Worm (Caenorhabditis elegans) whole organism, L4 larva: ENCODE data around the gene ZK470.14.

Experiments used
- R02D3.7 ChIP-seq: fragments of 150-350 bp; sonication (generic microtip); optimal IDR thresholded peaks from 3 replicates; lab custom pipeline; 2014; ENCODE audit warnings: missing biosample characterization, missing genetic modification characterization
- Y5F2A.4 ChIP-seq: fragments of 200-800 bp; sonication (Bioruptor generic); optimal IDR thresholded peaks from 2 replicates; lab custom pipeline; 2018; ENCODE audit warnings: mild to moderate bottlenecking, missing genetic modification characterization, missing compliant biosample characterization
- ZK337.2 ChIP-seq: fragments of 200-800 bp; sonication (Bioruptor generic); IDR thresholded peaks from 2 replicates; pipeline ENCODE4 v1.3.6; 2022; ENCODE audit warnings: missing genetic modification reagents, missing genetic modification characterization, missing compliant biosample characterization
- aha-1 ChIP-seq: fragments of 150-350 bp; peaks from one replicate; lab custom pipeline; 2014; ENCODE audit warnings: missing biosample characterization, missing genetic modification characterization
- aly-2 ChIP-seq: sonication (generic microtip); optimal IDR thresholded peaks from 2 replicates; lab custom pipeline; 2018; ENCODE audit warnings: missing biosample characterization, missing genetic modification characterization
- ama-1 ChIP-seq: fragments of 150-350 bp; optimal IDR thresholded peaks from 2 replicates; lab custom pipeline; 2014; ENCODE audit warnings: inconsistent platforms, mixed read lengths
- arid-1 ChIP-seq: fragments of 200-800 bp; sonication (Bioruptor generic); conservative IDR thresholded peaks from 2 replicates; pipeline ENCODE4 v1.3.6; 2022; ENCODE audit warnings: missing genetic modification reagents, missing genetic modification characterization, missing compliant biosample characterization
- attf-4 ChIP-seq: sonication (generic microtip); optimal IDR thresholded peaks from 3 replicates; lab custom pipeline; 2017; ENCODE audit warnings: missing biosample characterization, missing genetic modification characterization
- ceh-20 ChIP-seq: fragments of 200-800 bp; sonication (Bioruptor generic); IDR thresholded peaks from 2 replicates; pipeline ENCODE4 v1.3.6; 2022; ENCODE audit warnings: missing genetic modification reagents, missing genetic modification characterization, missing compliant biosample characterization
- ctbp-1 ChIP-seq: fragments of 200-800 bp; sonication (Bioruptor generic); IDR thresholded peaks from 2 replicates; pipeline ENCODE4 v1.3.6; 2022; ENCODE audit warnings: missing genetic modification reagents, missing genetic modification characterization, missing compliant biosample characterization
- daf-16 ChIP-seq, 3 experiments: sonication (generic microtip); optimal IDR thresholded peaks; 2 replicates each; lab custom pipeline; 2016 to 2017; ENCODE audit warnings: missing genetic modification characterization in 3 of 3, missing genetic modification reagents in 3 of 3, mild to moderate bottlenecking in 2 of 3, missing compliant biosample characterization in 2 of 3, missing biosample characterization in 1 of 3, moderate library complexity in 1 of 3
- daf-8 ChIP-seq: fragments of 200-800 bp; sonication (Bioruptor generic); IDR thresholded peaks from 2 replicates; pipeline ENCODE4 v1.3.6; 2022; ENCODE audit warnings: missing genetic modification characterization, missing compliant biosample characterization
- dmd-6 ChIP-seq: fragments of 200-800 bp; sonication (Bioruptor generic); IDR thresholded peaks from 2 replicates; pipeline ENCODE4 v1.3.6; 2022; ENCODE audit warnings: missing genetic modification reagents, missing genetic modification characterization, missing compliant biosample characterization
- dmd-8 ChIP-seq: fragments of 200-800 bp; sonication (Bioruptor generic); IDR thresholded peaks from 2 replicates; pipeline ENCODE4 v1.3.6; 2022; ENCODE audit warnings: missing genetic modification characterization, missing compliant biosample characterization
- dve-1 ChIP-seq: sonication (generic microtip); optimal IDR thresholded peaks from 2 replicates; lab custom pipeline; 2017; ENCODE audit warnings: antibody characterized with exemption, mild to moderate bottlenecking, missing genetic modification characterization, missing compliant biosample characterization; ENCODE audit not compliant: insufficient read depth
- egl-27 ChIP-seq: sonication (generic microtip); optimal IDR thresholded peaks from 3 replicates; lab custom pipeline; 2017; ENCODE audit warnings: missing biosample characterization, missing genetic modification reagents, missing genetic modification characterization
- fos-1 ChIP-seq: fragments of 150-350 bp; optimal IDR thresholded peaks from 2 replicates; lab custom pipeline; 2014; ENCODE audit warnings: missing biosample characterization, missing genetic modification characterization
- gei-8 ChIP-seq: fragments of 200-800 bp; sonication (Bioruptor generic); optimal IDR thresholded peaks from 2 replicates; lab custom pipeline; 2018; ENCODE audit warnings: mild to moderate bottlenecking, missing genetic modification characterization, missing compliant biosample characterization
- hlh-30 ChIP-seq: sonication (generic microtip); optimal IDR thresholded peaks from 2 replicates; lab custom pipeline; 2017; ENCODE audit warnings: antibody characterized with exemption, mild to moderate bottlenecking, missing genetic modification characterization, missing compliant biosample characterization; ENCODE audit not compliant: insufficient read depth
- hmg-1.1 ChIP-seq: fragments of 200-800 bp; sonication (Bioruptor generic); IDR thresholded peaks from 2 replicates; pipeline ENCODE4 v1.3.6; 2022; ENCODE audit warnings: missing genetic modification reagents, missing genetic modification characterization, missing compliant biosample characterization
- jun-1 ChIP-seq: fragments of 150-350 bp; optimal IDR thresholded peaks from 2 replicates; lab custom pipeline; 2014; ENCODE audit warnings: missing biosample characterization, missing genetic modification reagents, missing genetic modification characterization
- lin-1 ChIP-seq: fragments of 200-800 bp; sonication (Bioruptor generic); IDR thresholded peaks from 2 replicates; pipeline ENCODE4 v1.3.6; 2022; ENCODE audit warnings: missing genetic modification reagents, missing genetic modification characterization, missing compliant biosample characterization
- lin-15B ChIP-seq: fragments of 150-350 bp; sonication (generic microtip); optimal IDR thresholded peaks from 3 replicates; lab custom pipeline; 2014; ENCODE audit warnings: missing biosample characterization, missing genetic modification characterization
- lin-38 ChIP-seq: fragments of 200-800 bp; sonication (Bioruptor generic); IDR thresholded peaks from 2 replicates; pipeline ENCODE4 v1.3.6; 2022; ENCODE audit warnings: missing genetic modification reagents, missing genetic modification characterization, missing compliant biosample characterization
- lin-39 ChIP-seq: fragments of 150-350 bp; optimal IDR thresholded peaks from 2 replicates; lab custom pipeline; 2014; ENCODE audit warnings: missing biosample characterization, missing genetic modification reagents, missing genetic modification characterization
- lsy-2 ChIP-seq, 2 experiments: fragments of 150-350 bp in 1 of 2; sonication (generic microtip) in 1 of 2; optimal IDR thresholded peaks; 2 replicates each; lab custom pipeline; 2014 to 2017; ENCODE audit warnings: missing biosample characterization in 2 of 2, missing genetic modification characterization in 2 of 2
- madf-9 ChIP-seq: fragments of 200-800 bp; sonication (Bioruptor generic); conservative IDR thresholded peaks from 2 replicates; pipeline ENCODE4 v1.3.6; 2022; ENCODE audit warnings: missing genetic modification reagents, missing genetic modification characterization, missing compliant biosample characterization
- mdl-1 ChIP-seq, 2 experiments: fragments of 150-350 bp in 1 of 2; sonication (generic microtip) in 1 of 2; optimal IDR thresholded peaks; 2 replicates each; lab custom pipeline; 2014 to 2017; ENCODE audit warnings: missing biosample characterization in 2 of 2, missing genetic modification characterization in 2 of 2
- mep-1 ChIP-seq: fragments of 150-350 bp; sonication (generic microtip); optimal IDR thresholded peaks from 3 replicates; lab custom pipeline; 2014; ENCODE audit warnings: missing biosample characterization, missing genetic modification characterization
- mxl-3 ChIP-seq: fragments of 200-800 bp; sonication (Bioruptor generic); optimal IDR thresholded peaks from 2 replicates; lab custom pipeline; 2018; ENCODE audit warnings: mild to moderate bottlenecking, missing genetic modification characterization, missing compliant biosample characterization
- nhr-10 ChIP-seq: fragments of 150-350 bp; optimal IDR thresholded peaks from 2 replicates; lab custom pipeline; 2014; ENCODE audit warnings: missing biosample characterization, missing genetic modification characterization
- nhr-102 ChIP-seq: sonication (generic microtip); optimal IDR thresholded peaks from 2 replicates; lab custom pipeline; 2016; ENCODE audit warnings: mild to moderate bottlenecking, missing genetic modification characterization, moderate library complexity, missing compliant biosample characterization
- nhr-111 ChIP-seq: fragments of 200-800 bp; sonication (Bioruptor generic); optimal IDR thresholded peaks from 2 replicates; lab custom pipeline; 2018; ENCODE audit warnings: mild to moderate bottlenecking, missing genetic modification characterization, missing compliant biosample characterization
- nhr-237 ChIP-seq: sonication (generic microtip); optimal IDR thresholded peaks from 2 replicates; lab custom pipeline; 2017; ENCODE audit warnings: missing biosample characterization, missing genetic modification characterization
- nhr-28 ChIP-seq: fragments of 150-350 bp; optimal IDR thresholded peaks from 2 replicates; lab custom pipeline; 2014; ENCODE audit warnings: missing biosample characterization, missing genetic modification characterization
- nhr-41 ChIP-seq: fragments of 200-800 bp; sonication (Bioruptor generic); IDR thresholded peaks from 2 replicates; pipeline ENCODE4 v1.3.6; 2022; ENCODE audit warnings: missing genetic modification reagents, missing genetic modification characterization, missing compliant biosample characterization
- nhr-42 ChIP-seq: fragments of 200-800 bp; sonication (Bioruptor generic); IDR thresholded peaks from 2 replicates; pipeline ENCODE4 v1.3.6; 2022; ENCODE audit warnings: missing genetic modification characterization, missing compliant biosample characterization
- nhr-48 ChIP-seq: sonication (generic microtip); optimal IDR thresholded peaks from 2 replicates; lab custom pipeline; 2016; ENCODE audit warnings: mild to moderate bottlenecking, missing genetic modification characterization, missing compliant biosample characterization
- nhr-76 ChIP-seq: fragments of 150-350 bp; optimal IDR thresholded peaks from 2 replicates; lab custom pipeline; 2014; ENCODE audit warnings: missing biosample characterization, missing genetic modification characterization
- php-3 ChIP-seq: fragments of 200-800 bp; sonication (Bioruptor generic); IDR thresholded peaks from 2 replicates; pipeline ENCODE4 v1.3.6; 2022; ENCODE audit warnings: missing genetic modification reagents, missing genetic modification characterization, missing compliant biosample characterization
- pqm-1 ChIP-seq: sonication (generic microtip); optimal IDR thresholded peaks from 2 replicates; lab custom pipeline; 2017; ENCODE audit warnings: missing biosample characterization, missing genetic modification characterization
- rbr-2 ChIP-seq: sonication (generic microtip); optimal IDR thresholded peaks from 2 replicates; lab custom pipeline; 2016; ENCODE audit warnings: missing genotype, missing genetic modification characterization, missing compliant biosample characterization
- skn-1 ChIP-seq: fragments of 150-350 bp; optimal IDR thresholded peaks from 2 replicates; lab custom pipeline; 2014; ENCODE audit warnings: missing biosample characterization, missing genetic modification characterization
- snpc-1.2 ChIP-seq: fragments of 200-800 bp; sonication (Bioruptor generic); IDR thresholded peaks from 2 replicates; pipeline ENCODE4 v1.3.6; 2022; ENCODE audit warnings: missing genetic modification reagents, missing genetic modification characterization, missing compliant biosample characterization
- snpc-4 ChIP-seq: fragments of 150-350 bp; optimal IDR thresholded peaks from 2 replicates; lab custom pipeline; 2014; ENCODE audit warnings: missing biosample characterization, missing genetic modification characterization
- spr-1 ChIP-seq: sonication (generic microtip); optimal IDR thresholded peaks from 2 replicates; lab custom pipeline; 2016; ENCODE audit warnings: mild to moderate bottlenecking, missing genetic modification characterization, missing compliant biosample characterization
- spr-3 ChIP-seq: fragments of 200-800 bp; sonication (Bioruptor generic); optimal IDR thresholded peaks from 2 replicates; lab custom pipeline; 2018; ENCODE audit warnings: mild to moderate bottlenecking, missing genetic modification characterization, missing compliant biosample characterization
- unc-62 ChIP-seq, 3 experiments: fragments of 150-350 bp in 1 of 3; sonication (generic microtip); optimal IDR thresholded peaks in 2 of 3; peaks in 1 of 3; 1 replicate in 1 of 3; 2 replicates in 2 of 3; lab custom pipeline; 2014 to 2017; ENCODE audit warnings: missing biosample characterization in 3 of 3, missing genetic modification characterization in 3 of 3, missing genetic modification reagents in 3 of 3, missing genotype in 1 of 3
- zag-1 ChIP-seq: fragments of 150-350 bp; optimal IDR thresholded peaks from 2 replicates; lab custom pipeline; 2014; ENCODE audit warnings: missing biosample characterization, missing genetic modification characterization
- zfp-2 ChIP-seq: sonication (generic microtip); optimal IDR thresholded peaks from 2 replicates; lab custom pipeline; 2016; ENCODE audit warnings: mild to moderate bottlenecking, missing genetic modification characterization, missing compliant biosample characterization
- ztf-7 ChIP-seq: fragments of 150-350 bp; optimal IDR thresholded peaks from 2 replicates; lab custom pipeline; 2014; ENCODE audit warnings: missing biosample characterization, missing genetic modification characterization

The ZK470.14 gene

DNA sequence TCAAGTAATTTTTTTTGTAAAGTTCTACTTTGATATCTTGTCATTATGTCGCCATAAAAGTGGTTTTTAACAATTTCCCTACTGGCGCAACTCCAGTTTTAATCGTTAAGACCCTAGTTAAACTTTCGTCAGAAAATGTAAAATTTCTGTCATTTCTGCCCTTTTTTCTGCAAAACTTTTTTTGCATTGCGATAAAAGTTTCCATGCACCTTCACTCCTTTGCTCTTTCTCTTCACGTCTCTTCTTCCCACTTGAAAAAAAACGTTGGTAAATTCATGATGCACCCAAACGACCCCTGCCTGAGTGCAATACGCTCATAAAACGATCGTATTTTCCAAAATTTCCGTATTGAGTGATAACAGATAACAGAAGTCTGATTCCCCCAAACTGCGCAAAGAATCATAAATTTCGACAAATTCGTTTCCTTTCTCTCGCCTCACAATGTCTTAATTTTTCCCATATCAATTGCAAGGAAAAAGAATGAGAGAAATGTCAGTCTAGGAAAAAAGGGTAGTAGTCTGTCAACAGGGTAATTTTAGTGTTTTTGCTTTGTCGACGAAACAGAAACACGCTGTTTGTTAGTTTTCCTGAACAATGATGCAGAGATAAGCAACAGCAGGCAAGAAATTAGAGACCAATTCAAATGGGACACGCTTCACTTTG lies 26.4 kb upstream of the ZK470.14 start:
- TF ChIP-seq unc-62 (GFP tag; optimal IDR thresholded peaks at IDR 0.05 in 1 of 2; lab: Kevin White, UChicago), result peak in 1 of 2 experiments; percentile 94
- no peak for TF ChIP-seq unc-62 (tag; optimal IDR thresholded peaks at IDR 0.05; lab: Kevin White, UChicago)
- TF ChIP-seq lin-39 (tag; lab: Kevin White, UChicago), result no peak
- no peak for TF ChIP-seq attf-4
- no peak for TF ChIP-seq madf-9 (GFP tag; lab: Robert Waterston, UW)
- no peak for TF ChIP-seq nhr-41 (GFP tag; lab: Robert Waterston, UW)
- no peak for TF ChIP-seq aly-2 (tag; lab: Kevin White, UChicago)
- TF ChIP-seq nhr-42, result no peak
- no peak for TF ChIP-seq nhr-76 (tag; lab: Kevin White, UChicago)
- TF ChIP-seq hlh-30 (tag; lab: Kevin White, UChicago), result peak; percentile 44
- TF ChIP-seq dmd-6 (GFP tag; lab: Robert Waterston, UW), result peak; percentile 46
- no peak for TF ChIP-seq daf-8 (GFP tag; lab: Robert Waterston, UW)
- no peak for TF ChIP-seq hmg-1.1 (GFP tag; lab: Robert Waterston, UW)
- TF ChIP-seq egl-27, result no peak
- TF ChIP-seq nhr-237 (tag; lab: Kevin White, UChicago), result no peak
- no peak for TF ChIP-seq R02D3.7 (tag; lab: Kevin White, UChicago)
- peak; percentile 31 for TF ChIP-seq nhr-102 (tag; lab: Kevin White, UChicago)
- TF ChIP-seq spr-1 (tag; lab: Kevin White, UChicago), result no peak
- peak; percentile 70 for TF ChIP-seq aha-1 (tag; lab: Kevin White, UChicago)
- TF ChIP-seq lin-15B (tag; lab: Kevin White, UChicago), result no peak
- peak in 1 of 2 experiments; percentile 76 for TF ChIP-seq mdl-1 (tag; optimal IDR thresholded peaks at IDR 0.05; lab: Kevin White, UChicago)
- TF ChIP-seq nhr-28 (tag; lab: Kevin White, UChicago), result peak; percentile 63
- no peak for TF ChIP-seq ZK337.2 (GFP tag; lab: Robert Waterston, UW)
- TF ChIP-seq fos-1 (tag; lab: Kevin White, UChicago), result no peak
- TF ChIP-seq spr-3 (GFP tag; lab: Kevin White, UChicago), result no peak
- TF ChIP-seq rbr-2, result no peak
- no peak for TF ChIP-seq lin-1
- TF ChIP-seq daf-16 (GFP tag; optimal IDR thresholded peaks at IDR 0.05; lab: Kevin White, UChicago), result peak in 1 of 2 experiments; percentile 69
- peak; percentile 94 for TF ChIP-seq daf-16 (tag; optimal IDR thresholded peaks at IDR 0.05; lab: Kevin White, UChicago)
- no peak for TF ChIP-seq nhr-10 (tag; lab: Kevin White, UChicago)
- no peak for TF ChIP-seq ceh-20 (GFP tag; lab: Robert Waterston, UW)
- peak in 1 of 2 experiments; percentile 25 for TF ChIP-seq lsy-2 (tag; optimal IDR thresholded peaks at IDR 0.05; lab: Kevin White, UChicago)
- no peak for TF ChIP-seq lin-38 (GFP tag; lab: Robert Waterston, UW)
- TF ChIP-seq arid-1, result no peak
- TF ChIP-seq ctbp-1 (GFP tag; lab: Robert Waterston, UW), result no peak
- TF ChIP-seq jun-1 (tag; lab: Kevin White, UChicago), result no peak
- peak; percentile 16 for TF ChIP-seq mxl-3 (GFP tag; lab: Kevin White, UChicago)
- TF ChIP-seq zag-1 (tag; lab: Kevin White, UChicago), result no peak
- TF ChIP-seq gei-8 (GFP tag; lab: Kevin White, UChicago), result no peak
- TF ChIP-seq php-3, result 0 out of 2 replicates have a peak, but pooled peaks have one; percentile 18
- TF ChIP-seq mep-1, result peak; percentile 3
- no peak for TF ChIP-seq zfp-2 (tag; lab: Kevin White, UChicago)
- TF ChIP-seq dmd-8 (GFP tag; lab: Robert Waterston, UW), result no peak
- TF ChIP-seq snpc-4, result no peak
- no peak for TF ChIP-seq skn-1 (tag; lab: Kevin White, UChicago)
- TF ChIP-seq ztf-7 (tag; lab: Kevin White, UChicago), result no peak
- 0 out of 2 replicates have a peak, but pooled peaks have one; percentile 28 for TF ChIP-seq snpc-1.2 (GFP tag; lab: Robert Waterston, UW)
- no peak for TF ChIP-seq ama-1
- no peak for TF ChIP-seq Y5F2A.4 (GFP tag; lab: Kevin White, UChicago)
- TF ChIP-seq dve-1 (tag; lab: Kevin White, UChicago), result peak; percentile 43
- peak; percentile 41 for TF ChIP-seq nhr-48 (tag; lab: Kevin White, UChicago)
- no peak for TF ChIP-seq pqm-1 (tag; lab: Kevin White, UChicago)
- no peak for TF ChIP-seq nhr-111 (GFP tag; lab: Kevin White, UChicago)
